Worm (Caenorhabditis elegans): Measurements from ENCODE around the gene Y7A5A.5.

Y7A5A.5 gene

ce11 chrX:15768532-15768931, 18.1 kb downstream of the Y7A5A.5 start:
- no peak for TF ChIP-seq C34F6.9 (tag; optimal IDR thresholded peaks at IDR 0.05)
- no peak for TF ChIP-seq sma-9 (GFP tag; optimal IDR thresholded peaks at IDR 0.05)
- TF ChIP-seq sma-9 (tag; optimal IDR thresholded peaks at IDR 0.05) = no peak
- TF ChIP-seq lin-39 (tag; optimal IDR thresholded peaks at IDR 0.05) = no peak
- TF ChIP-seq elt-3 (tag; optimal IDR thresholded peaks at IDR 0.05) = no peak
- TF ChIP-seq nhr-25 (tag; optimal IDR thresholded peaks at IDR 0.05) = no peak
- TF ChIP-seq ztf-4 (tag; optimal IDR thresholded peaks at IDR 0.05) = no peak
- no peak for TF ChIP-seq gmeb-1 (tag; optimal IDR thresholded peaks at IDR 0.05)
- TF ChIP-seq sma-3 (GFP tag; optimal IDR thresholded peaks at IDR 0.05) = no peak
- no peak for TF ChIP-seq ztf-11 (tag; optimal IDR thresholded peaks at IDR 0.05)
- TF ChIP-seq nhr-129 (tag; optimal IDR thresholded peaks at IDR 0.05) = no peak
- TF ChIP-seq fos-1 (tag; optimal IDR thresholded peaks at IDR 0.05) = no peak

DNA sequence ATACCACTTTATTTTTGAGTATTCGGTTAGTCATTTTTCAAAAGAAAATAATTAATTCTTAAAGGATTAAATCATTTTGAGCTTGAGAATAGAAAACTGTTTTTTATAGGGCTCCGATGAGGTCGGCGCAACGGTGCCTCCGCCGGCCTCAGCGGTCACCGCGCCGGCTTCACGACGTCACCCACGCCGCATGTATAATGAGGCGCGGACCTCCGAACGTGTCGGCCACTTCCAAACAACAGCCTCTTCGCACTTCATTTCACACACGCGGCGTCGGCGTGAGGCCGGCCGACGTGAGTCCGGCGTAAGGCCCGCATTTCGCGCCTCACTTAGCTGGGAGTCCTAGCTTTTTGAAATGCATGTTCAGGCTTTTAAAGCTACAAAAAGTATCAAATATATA, 19.8 kb downstream of the Y7A5A.5 start:
- no peak for TF ChIP-seq sma-3 (GFP tag; optimal IDR thresholded peaks at IDR 0.05)
- no peak for TF ChIP-seq nhr-6 (tag; optimal IDR thresholded peaks at IDR 0.05)
- no peak for TF ChIP-seq unc-55 (GFP tag; optimal IDR thresholded peaks at IDR 0.05)
- TF ChIP-seq ceh-16 (tag; optimal IDR thresholded peaks at IDR 0.05) = no peak
- no peak for TF ChIP-seq F13H6.1 (tag; optimal IDR thresholded peaks at IDR 0.05)

ce11 chrX:15766147-15766546, 20.5 kb downstream of the Y7A5A.5 start, which contains the start of gene bus-17:
TSS of gene bus-17 (minus strand) at chrX:15766354.
- no peak for TF ChIP-seq elt-3 (tag; optimal IDR thresholded peaks at IDR 0.05)
- TF ChIP-seq lin-13 (GFP tag; optimal IDR thresholded peaks at IDR 0.05) = no peak
- TF ChIP-seq nhr-10 (tag; optimal IDR thresholded peaks at IDR 0.05) = no peak
- TF ChIP-seq ceh-16 (tag; optimal IDR thresholded peaks at IDR 0.05) = no peak
- no peak for TF ChIP-seq R02D3.7 (tag; optimal IDR thresholded peaks at IDR 0.05)
- TF ChIP-seq unc-39 (tag; optimal IDR thresholded peaks at IDR 0.05) = no peak
- TF ChIP-seq egl-27 (tag; optimal IDR thresholded peaks at IDR 0.05) = no peak
- TF ChIP-seq ztf-11 (tag; optimal IDR thresholded peaks at IDR 0.05) = no peak
- no peak for TF ChIP-seq F13H6.1 (tag; optimal IDR thresholded peaks at IDR 0.05)
- no peak for TF ChIP-seq lin-39 (tag; optimal IDR thresholded peaks at IDR 0.05)
- TF ChIP-seq ceh-82 (tag; optimal IDR thresholded peaks at IDR 0.05) = no peak
- no peak for TF ChIP-seq ZK546.5 (tag; optimal IDR thresholded peaks at IDR 0.05)
- no peak for TF ChIP-seq nhr-12 (tag; optimal IDR thresholded peaks at IDR 0.05)
- TF ChIP-seq fos-1 (tag; optimal IDR thresholded peaks at IDR 0.05) = no peak
- no peak for TF ChIP-seq nhr-21 (tag; optimal IDR thresholded peaks at IDR 0.05)
- TF ChIP-seq ztf-1 (GFP tag; conservative IDR thresholded peaks at IDR 0.05) = no peak
- no peak for TF ChIP-seq aly-2 (tag; optimal IDR thresholded peaks at IDR 0.05)
- no peak for TF ChIP-seq peb-1 (tag; optimal IDR thresholded peaks at IDR 0.05)
- TF ChIP-seq alr-1 (tag; optimal IDR thresholded peaks at IDR 0.05) = no peak
- TF ChIP-seq snpc-4 (tag; optimal IDR thresholded peaks at IDR 0.05) = no peak

- TF ChIP-seq snpc-4 (tag; optimal IDR thresholded peaks at IDR 0.05) = peak; percentile 43
- no peak for TF ChIP-seq nhr-237 (tag; optimal IDR thresholded peaks at IDR 0.05)
These were observed 27.4 kb downstream of the Y7A5A.5 start for ce11 chrX:15759222-15759621.

ce11 chrX:15757169-15757568, 29.5 kb downstream of the Y7A5A.5 start, which contains the start of gene wrt-4:
TSS of gene wrt-4 (minus strand) at chrX:15757269.
- TF ChIP-seq ztf-11 (tag; optimal IDR thresholded peaks at IDR 0.05) (no peak), ceh-82 (tag; optimal IDR thresholded peaks at IDR 0.05) (no peak), gmeb-1 (tag; optimal IDR thresholded peaks at IDR 0.05) (no peak), Y55F3AM.14 (GFP tag; optimal IDR thresholded peaks at IDR 0.05) (no peak), R02D3.7 (tag; optimal IDR thresholded peaks at IDR 0.05) (no peak), ztf-4 (tag; optimal IDR thresholded peaks at IDR 0.05) (no peak), elt-1 (tag; optimal IDR thresholded peaks at IDR 0.05) (no peak), unc-55 (GFP tag; optimal IDR thresholded peaks at IDR 0.05) (no peak), mdl-1 (tag; optimal IDR thresholded peaks at IDR 0.05) (no peak), aly-2 (tag; optimal IDR thresholded peaks at IDR 0.05) (no peak), nhr-23 (tag; optimal IDR thresholded peaks at IDR 0.05) (no peak), unc-62 (GFP tag; optimal IDR thresholded peaks at IDR 0.05) (no peak)

Data from whole organism, L2 larva.